Fruit fly (Drosophila melanogaster) whole organism, prepupa: ENCODE results near the gene CG14915.

ENCODE experiments used
- CG10631 ChIP-seq: fragments of 200-800 bp; sonication (Bioruptor generic); optimal IDR thresholded peaks from 2 replicates; lab custom pipeline; 2016; ENCODE audit warnings: missing biosample characterization, missing genetic modification characterization
- CG10669 ChIP-seq: fragments of 200-800 bp; sonication (Bioruptor generic); optimal IDR thresholded peaks from 3 replicates; lab custom pipeline; 2018; ENCODE audit warnings: missing biosample characterization, mild to moderate bottlenecking, missing genetic modification characterization, moderate library complexity
- CG11294 ChIP-seq: fragments of 200-800 bp; sonication (Bioruptor generic); IDR thresholded peaks from 2 replicates; pipeline ENCODE4 v1.3.6; 2022; ENCODE audit warnings: missing biosample characterization, missing genetic modification characterization
- CG11762 ChIP-seq: fragments of 200-800 bp; sonication (Bioruptor generic); optimal IDR thresholded peaks from 3 replicates; lab custom pipeline; 2016; ENCODE audit warnings: missing biosample characterization, missing genetic modification characterization; ENCODE audit not compliant: insufficient read depth
- CG11902 ChIP-seq: fragments of 200-800 bp; sonication (Bioruptor generic); optimal IDR thresholded peaks from 3 replicates; lab custom pipeline; 2016; ENCODE audit warnings: missing biosample characterization, missing genetic modification characterization
- CG15336 ChIP-seq: fragments of 200-800 bp; sonication (Bioruptor generic); IDR thresholded peaks from 2 replicates; pipeline ENCODE4 v1.3.6; 2022; ENCODE audit warnings: missing biosample characterization, missing genetic modification characterization
- CG1621 ChIP-seq: fragments of 200-800 bp; sonication (Bioruptor generic); optimal IDR thresholded peaks from 3 replicates; lab custom pipeline; 2018; ENCODE audit warnings: missing biosample characterization, mild to moderate bottlenecking, missing genetic modification characterization
- CG31627 ChIP-seq: fragments of 200-800 bp; sonication (Bioruptor generic); optimal IDR thresholded peaks from 3 replicates; lab custom pipeline; 2016; ENCODE audit warnings: missing biosample characterization, missing genetic modification characterization
- CG34406 ChIP-seq: fragments of 200-800 bp; sonication (Bioruptor generic); optimal IDR thresholded peaks from 3 replicates; lab custom pipeline; 2016; ENCODE audit warnings: missing biosample characterization, missing genetic modification characterization
- CG3919 ChIP-seq: fragments of 200-800 bp; sonication (Bioruptor generic); optimal IDR thresholded peaks from 3 replicates; lab custom pipeline; 2016; ENCODE audit warnings: missing biosample characterization, missing genetic modification characterization
- CG4318 ChIP-seq: fragments of 200-800 bp; sonication (Bioruptor generic); optimal IDR thresholded peaks from 3 replicates; lab custom pipeline; 2017; ENCODE audit warnings: missing biosample characterization, mild to moderate bottlenecking, missing genetic modification characterization
- CG6163 ChIP-seq: fragments of 200-800 bp; sonication (Bioruptor generic); IDR thresholded peaks from 3 replicates; pipeline ENCODE4 v1.3.6; 2022; ENCODE audit warnings: missing biosample characterization, missing genetic modification characterization
- CG6276 ChIP-seq: fragments of 200-800 bp; sonication (Bioruptor generic); optimal IDR thresholded peaks from 2 replicates; lab custom pipeline; 2017; ENCODE audit warnings: missing biosample characterization, mild to moderate bottlenecking, missing genetic modification characterization
- CG6792 ChIP-seq: fragments of 200-800 bp; sonication (Bioruptor generic); optimal IDR thresholded peaks from 3 replicates; lab custom pipeline; 2016; ENCODE audit warnings: missing biosample characterization, missing genetic modification characterization
- CG6808 ChIP-seq: fragments of 200-800 bp; sonication (Bioruptor generic); optimal IDR thresholded peaks from 3 replicates; lab custom pipeline; 2017; ENCODE audit warnings: missing biosample characterization, missing genetic modification characterization, mild to moderate bottlenecking, moderate library complexity, missing genetic modification reagents
- CG6854 ChIP-seq: fragments of 200-800 bp; sonication (Bioruptor generic); optimal IDR thresholded peaks from 2 replicates; lab custom pipeline; 2017; ENCODE audit warnings: missing biosample characterization, mild to moderate bottlenecking, missing genetic modification characterization
- CG8119 ChIP-seq: fragments of 200-800 bp; sonication (Bioruptor generic); IDR thresholded peaks from 3 replicates; pipeline ENCODE4 v1.3.6; 2022; ENCODE audit warnings: missing biosample characterization, missing genetic modification characterization
- CG8632 ChIP-seq: fragments of 200-800 bp; sonication (Bioruptor generic); optimal IDR thresholded peaks from 3 replicates; lab custom pipeline; 2016; ENCODE audit warnings: missing biosample characterization, missing genetic modification characterization
- Eip78C ChIP-seq: fragments of 200-800 bp; sonication (Bioruptor generic); peaks from one replicate; lab custom pipeline; 2016; ENCODE audit warnings: missing biosample characterization, missing genetic modification characterization
- Eip93F ChIP-seq: fragments of 200-800 bp; sonication (Bioruptor generic); optimal IDR thresholded peaks from 2 replicates; lab custom pipeline; 2016; ENCODE audit warnings: missing biosample characterization, mild to moderate bottlenecking, missing genetic modification characterization
- Ets21C ChIP-seq: fragments of 200-800 bp; sonication (Bioruptor generic); optimal IDR thresholded peaks from 3 replicates; lab custom pipeline; 2016; ENCODE audit warnings: missing biosample characterization, missing genetic modification characterization
- Ets96B ChIP-seq: fragments of 200-800 bp; optimal IDR thresholded peaks from 2 replicates; lab custom pipeline; 2019; ENCODE audit warnings: missing biosample characterization, mild to moderate bottlenecking, missing genetic modification characterization, moderate library complexity
- Gug ChIP-seq: fragments of 200-800 bp; sonication (Bioruptor generic); IDR thresholded peaks from 2 replicates; pipeline ENCODE4 v1.3.6; 2022; ENCODE audit warnings: missing biosample characterization, missing genetic modification characterization
- Hr38 ChIP-seq: sonication (Bioruptor generic); optimal IDR thresholded peaks from 2 replicates; lab custom pipeline; 2016; ENCODE audit warnings: missing biosample characterization, missing genetic modification characterization
- Hr39 ChIP-seq: fragments of 200-800 bp; sonication (Bioruptor generic); optimal IDR thresholded peaks from 2 replicates; lab custom pipeline; 2016; ENCODE audit warnings: missing biosample characterization, missing genetic modification characterization
- Hr4 ChIP-seq: fragments of 200-800 bp; sonication (Bioruptor generic); optimal IDR thresholded peaks from 3 replicates; lab custom pipeline; 2016; ENCODE audit warnings: missing biosample characterization, missing genetic modification characterization
- Lpt ChIP-seq: fragments of 200-800 bp; sonication (Bioruptor generic); optimal IDR thresholded peaks from 3 replicates; lab custom pipeline; 2016; ENCODE audit warnings: missing biosample characterization, missing genetic modification characterization
- Met ChIP-seq: fragments of 200-800 bp; sonication (Bioruptor generic); optimal IDR thresholded peaks from 3 replicates; lab custom pipeline; 2016; ENCODE audit warnings: missing biosample characterization, missing genetic modification characterization
- OdsH ChIP-seq: fragments of 200-800 bp; sonication (Bioruptor generic); optimal IDR thresholded peaks from 3 replicates; lab custom pipeline; 2016; ENCODE audit warnings: missing biosample characterization, missing genetic modification characterization
- Sox102F ChIP-seq: fragments of 200-800 bp; sonication (Bioruptor generic); optimal IDR thresholded peaks from 2 replicates; lab custom pipeline; 2016; ENCODE audit warnings: missing biosample characterization, mild to moderate bottlenecking, missing genetic modification characterization
- Sox14 ChIP-seq: fragments of 200-800 bp; sonication (Bioruptor generic); optimal IDR thresholded peaks from 3 replicates; lab custom pipeline; 2016; ENCODE audit warnings: missing biosample characterization, missing genetic modification characterization
- Sox15 ChIP-seq: fragments of 200-800 bp; sonication (Bioruptor generic); optimal IDR thresholded peaks from 3 replicates; lab custom pipeline; 2016; ENCODE audit warnings: missing biosample characterization, missing genetic modification characterization
- achi ChIP-seq: fragments of 200-800 bp; sonication (Bioruptor generic); optimal IDR thresholded peaks from 3 replicates; lab custom pipeline; 2016; ENCODE audit warnings: missing biosample characterization, missing genetic modification characterization
- cyc ChIP-seq: fragments of 200-800 bp; sonication (Bioruptor generic); optimal IDR thresholded peaks from 3 replicates; lab custom pipeline; 2016; ENCODE audit warnings: missing biosample characterization, missing genetic modification characterization
- dac ChIP-seq: fragments of 200-800 bp; sonication (Bioruptor generic); optimal IDR thresholded peaks from 2 replicates; lab custom pipeline; 2017; ENCODE audit warnings: missing biosample characterization, mild to moderate bottlenecking, missing genetic modification characterization
- dsx ChIP-seq: fragments of 200-800 bp; optimal IDR thresholded peaks from 3 replicates; lab custom pipeline; 2019; ENCODE audit warnings: missing biosample characterization, mild to moderate bottlenecking, missing genetic modification characterization, moderate library complexity; ENCODE audit not compliant: poor library complexity, severe bottlenecking
- esn ChIP-seq: fragments of 200-800 bp; sonication (Bioruptor generic); optimal IDR thresholded peaks from 2 replicates; lab custom pipeline; 2016; ENCODE audit warnings: missing biosample characterization, mild to moderate bottlenecking, missing genetic modification characterization, moderate library complexity
- fd59A ChIP-seq: fragments of 200-800 bp; sonication (Bioruptor generic); optimal IDR thresholded peaks from 2 replicates; lab custom pipeline; 2017; ENCODE audit warnings: missing biosample characterization, mild to moderate bottlenecking, missing genetic modification characterization, missing genetic modification reagents
- fd85E ChIP-seq: fragments of 200-800 bp; sonication (Bioruptor generic); optimal IDR thresholded peaks from 3 replicates; lab custom pipeline; 2016; ENCODE audit warnings: missing biosample characterization, missing genetic modification characterization
- fkh ChIP-seq: fragments of 200-800 bp; sonication (Bioruptor generic); optimal IDR thresholded peaks from 3 replicates; lab custom pipeline; 2017; ENCODE audit warnings: missing biosample characterization, mild to moderate bottlenecking, missing genetic modification characterization, moderate library complexity
- lz ChIP-seq: fragments of 200-800 bp; sonication (Bioruptor generic); optimal IDR thresholded peaks from 3 replicates; lab custom pipeline; 2016; ENCODE audit warnings: missing biosample characterization, missing genetic modification characterization
- net ChIP-seq: fragments of 200-800 bp; sonication (Bioruptor generic); optimal IDR thresholded peaks from 3 replicates; lab custom pipeline; 2016; ENCODE audit warnings: missing biosample characterization, missing genetic modification characterization
- pdm3 ChIP-seq: fragments of 200-800 bp; sonication (Bioruptor generic); optimal IDR thresholded peaks from 3 replicates; lab custom pipeline; 2016; ENCODE audit warnings: missing biosample characterization, missing genetic modification characterization
- salr ChIP-seq, 2 experiments: fragments of 200-800 bp; sonication (Bioruptor generic); optimal IDR thresholded peaks; 3 replicates each; lab custom pipeline; 2016 to 2018; ENCODE audit warnings: missing biosample characterization in 2 of 2, missing genetic modification characterization in 2 of 2, mild to moderate bottlenecking in 1 of 2
- spab ChIP-seq: fragments of 200-800 bp; sonication (Bioruptor generic); optimal IDR thresholded peaks from 2 replicates; lab custom pipeline; 2017; ENCODE audit warnings: missing biosample characterization, mild to moderate bottlenecking, missing genetic modification characterization, missing genetic modification reagents
- topi ChIP-seq: fragments of 200-800 bp; sonication (Bioruptor generic); optimal IDR thresholded peaks from 3 replicates; lab custom pipeline; 2016; ENCODE audit warnings: missing biosample characterization, missing genetic modification characterization
- vri ChIP-seq: fragments of 200-800 bp; sonication (Bioruptor generic); optimal IDR thresholded peaks from 3 replicates; lab custom pipeline; 2016; ENCODE audit warnings: missing biosample characterization, mild to moderate bottlenecking, missing genetic modification characterization

The CG14915 gene

dm6 chr2L:11106562-11106962 is 35.7 kb downstream of the CG14915 start, which contains the start of gene Reps (continued):
- TF ChIP-seq topi (GFP tag; lab: Kevin White, UChicago) (peak; percentile 98), Lpt (GFP tag; lab: Kevin White, UChicago) (peak; percentile 97), CG10669 (GFP tag; lab: Kevin White, UChicago) (peak; percentile 98), CG31627 (GFP tag; lab: Kevin White, UChicago) (peak; percentile 99), OdsH (peak; percentile 99), CG3919 (GFP tag; lab: Kevin White, UChicago) (peak; percentile 98), Ets96B (peak; percentile 98), lz (GFP tag; lab: Kevin White, UChicago) (peak; percentile 99), fkh (GFP tag; lab: Kevin White, UChicago) (peak; percentile 92), CG8119 (GFP tag; lab: Robert Waterston, UW) (peak; percentile 96), Eip93F (GFP tag; lab: Kevin White, UChicago) (peak; percentile 94), CG8632 (GFP tag; lab: Kevin White, UChicago) (peak; percentile 97), CG6276 (peak; percentile 95), Met (GFP tag; lab: Kevin White, UChicago) (peak; percentile 98), CG11294 (GFP tag; lab: Robert Waterston, UW) (peak; percentile 98), vri (GFP tag; lab: Kevin White, UChicago) (peak; percentile 94), Sox15 (GFP tag; lab: Kevin White, UChicago) (peak; percentile 98), Eip78C (peak; percentile 99), CG10631 (GFP tag; lab: Kevin White, UChicago) (peak; percentile 99), dsx (peak; percentile 96), net (GFP tag; lab: Kevin White, UChicago) (peak; percentile 96), CG11902 (GFP tag; lab: Kevin White, UChicago) (peak; percentile 98), Sox102F (GFP tag; lab: Kevin White, UChicago) (peak; percentile 96), CG6854 (GFP tag; lab: Kevin White, UChicago) (peak; percentile 91), dac (GFP tag; lab: Kevin White, UChicago) (peak; percentile 95), spab (GFP tag; lab: Kevin White, UChicago) (peak; percentile 97), CG11762 (GFP tag; lab: Kevin White, UChicago) (peak; percentile 98), fd85E (GFP tag; lab: Kevin White, UChicago) (peak; percentile 83), Hr4 (peak; percentile 98), Ets21C (GFP tag; lab: Kevin White, UChicago) (peak; percentile 96), CG34406 (GFP tag; lab: Kevin White, UChicago) (peak; percentile 97), pdm3 (GFP tag; lab: Kevin White, UChicago) (peak; percentile 98)

DNA sequence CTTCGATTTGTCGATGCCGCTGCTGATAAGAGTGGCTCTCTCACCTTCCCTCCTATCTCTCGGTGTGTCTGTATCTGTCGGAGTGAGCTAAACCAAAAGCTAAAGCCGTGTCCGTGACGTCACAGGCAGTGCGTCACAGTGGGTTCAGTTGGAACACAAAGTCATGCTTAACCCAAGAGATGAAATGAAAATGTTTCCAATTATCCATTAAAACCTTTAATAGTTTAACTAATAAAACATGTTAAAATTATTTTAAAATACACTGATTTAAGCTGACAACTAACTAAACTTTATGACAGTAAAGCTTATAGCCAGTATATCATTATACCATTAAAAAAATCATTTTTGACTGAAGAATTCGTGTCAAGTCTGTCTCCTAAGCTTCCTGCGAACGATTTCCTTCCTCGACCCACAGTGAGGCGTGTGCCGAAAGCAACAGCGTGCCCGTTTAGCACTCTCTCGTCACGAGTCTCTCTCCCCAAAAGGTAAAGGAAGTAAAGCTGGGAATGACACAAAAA is 42.2 kb downstream of the CG14915 start, which contains the start of gene Idua:
Gene Idua (minus strand): TSS at position 51 of the 518 bp plus-strand sequence.
- TF ChIP-seq CG6808 (GFP tag; lab: Kevin White, UChicago) = no peak
- peak in 1 of 2 experiments; percentile 49 for TF ChIP-seq salr (GFP tag; optimal IDR thresholded peaks at IDR 0.05; lab: Kevin White, UChicago)
- peak; percentile 51; the same call in 1 of the 3 replicates for TF ChIP-seq CG6163 (GFP tag; lab: Robert Waterston, UW)
- TF ChIP-seq CG31627 (GFP tag; lab: Kevin White, UChicago) = peak; percentile 72
- peak; percentile 58 for TF ChIP-seq CG1621
- peak; percentile 57 for TF ChIP-seq Sox15 (GFP tag; lab: Kevin White, UChicago)
- TF ChIP-seq fd59A (GFP tag; lab: Kevin White, UChicago) = peak; percentile 73
- peak; percentile 85 for TF ChIP-seq net (GFP tag; lab: Kevin White, UChicago)
- TF ChIP-seq CG10669 (GFP tag; lab: Kevin White, UChicago) = no peak
- peak; percentile 96 for TF ChIP-seq Eip78C
- TF ChIP-seq Sox14 (GFP tag; lab: Kevin White, UChicago) = no peak
- peak; percentile 69 for TF ChIP-seq CG4318 (GFP tag; lab: Kevin White, UChicago)
- TF ChIP-seq CG8632 (GFP tag; lab: Kevin White, UChicago) = peak; percentile 74
- TF ChIP-seq CG6792 (GFP tag; lab: Kevin White, UChicago) = peak; percentile 74
- TF ChIP-seq CG11902 (GFP tag; lab: Kevin White, UChicago) = peak; percentile 61
- no peak for TF ChIP-seq CG6276
- no peak for TF ChIP-seq Hr38 (GFP tag; lab: Kevin White, UChicago)
- TF ChIP-seq CG15336 = peak; percentile 72
- TF ChIP-seq cyc (GFP tag; lab: Kevin White, UChicago) = peak; percentile 45
- TF ChIP-seq CG10631 (GFP tag; lab: Kevin White, UChicago) = peak; percentile 83
- TF ChIP-seq CG34406 (GFP tag; lab: Kevin White, UChicago) = peak; percentile 76
- peak; percentile 25 for TF ChIP-seq CG11762 (GFP tag; lab: Kevin White, UChicago)
- no peak for TF ChIP-seq Hr4
- peak; percentile 65 for TF ChIP-seq lz (GFP tag; lab: Kevin White, UChicago)
- peak; percentile 26; the same call in 1 of the 2 replicates for TF ChIP-seq CG11294 (GFP tag; lab: Robert Waterston, UW)
- TF ChIP-seq Gug (GFP tag; lab: Robert Waterston, UW) = peak; percentile 52
- TF ChIP-seq esn (GFP tag; lab: Kevin White, UChicago) = peak; percentile 85
- peak; percentile 68 for TF ChIP-seq CG6854 (GFP tag; lab: Kevin White, UChicago)
- peak; percentile 82; the same call in 2 of the 3 replicates for TF ChIP-seq CG8119 (GFP tag; lab: Robert Waterston, UW)
- TF ChIP-seq achi = peak; percentile 82
- no peak for TF ChIP-seq Hr39 (GFP tag; lab: Kevin White, UChicago)
